Fruit fly (Drosophila melanogaster): ENCODE results near the gene Sf3a2.

DNA sequence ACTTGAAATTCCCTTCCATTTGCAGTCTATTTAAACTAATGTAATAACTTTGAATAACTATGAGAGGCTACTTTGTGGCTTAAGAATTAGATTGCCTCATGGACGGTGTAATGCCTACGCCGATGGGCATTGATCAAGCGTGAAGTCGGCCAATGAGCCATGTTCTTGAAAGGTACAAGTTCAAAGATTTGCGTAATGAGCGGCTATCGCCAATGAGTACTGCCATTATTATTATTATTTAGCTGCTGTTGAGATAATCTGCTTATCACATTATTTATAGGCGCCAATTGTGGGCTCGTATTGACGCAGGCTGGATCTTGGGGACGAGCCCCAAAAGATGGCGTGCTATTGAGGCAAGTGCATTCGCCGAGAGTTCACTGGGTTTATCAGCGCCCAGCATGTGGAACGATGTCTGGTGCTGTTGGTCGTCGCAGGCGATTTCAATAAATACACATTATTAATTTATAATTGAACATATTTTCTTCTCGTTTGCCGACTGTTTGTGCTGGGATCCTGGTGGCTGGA lies 23.4 kb upstream of the Sf3a2 start:
- no peak for TF ChIP-seq h (optimal IDR thresholded peaks at IDR 0.05)
- no peak for TF ChIP-seq Sin3A (optimal IDR thresholded peaks at IDR 0.05)
- TF ChIP-seq psq (optimal IDR thresholded peaks at IDR 0.05): no peak
